Fruit fly (Drosophila melanogaster) whole organism, adult: Measurements from ENCODE around the gene Cdk2.
A peak's percentile ranks its signal among the peaks of the same experiment; 100 is the strongest.

Source experiments
- CG11617 ChIP-seq: fragments of 200-800 bp; sonication (Bioruptor generic); optimal IDR thresholded peaks from 2 replicates; lab custom pipeline; 2017; ENCODE audit warnings: mild to moderate bottlenecking, missing biosample characterization, missing genetic modification reagents, missing genetic modification characterization
- CG12768 ChIP-seq: fragments of 200-800 bp; sonication (Bioruptor generic); optimal IDR thresholded peaks from 2 replicates; lab custom pipeline; 2017; ENCODE audit warnings: missing biosample characterization, missing genetic modification characterization, mild to moderate bottlenecking, moderate library complexity, missing genetic modification reagents
- CG14711 ChIP-seq: fragments of 200-800 bp; sonication (Bioruptor generic); optimal IDR thresholded peaks from 2 replicates; lab custom pipeline; 2018; ENCODE audit warnings: missing biosample characterization, mild to moderate bottlenecking, missing genetic modification characterization, moderate library complexity
- CG1620 ChIP-seq: fragments of 200-800 bp; sonication (Bioruptor generic); optimal IDR thresholded peaks from 2 replicates; lab custom pipeline; 2016; ENCODE audit warnings: missing biosample characterization, missing genetic modification characterization
- CG33017 ChIP-seq: fragments of 200-800 bp; sonication (Bioruptor generic); optimal IDR thresholded peaks from 2 replicates; lab custom pipeline; 2018; ENCODE audit warnings: missing biosample characterization, mild to moderate bottlenecking, missing genetic modification characterization, moderate library complexity
- CG5204 ChIP-seq: fragments of 200-800 bp; sonication (Bioruptor generic); optimal IDR thresholded peaks from 2 replicates; lab custom pipeline; 2016; ENCODE audit warnings: missing biosample characterization, missing genetic modification characterization
- CG7045 ChIP-seq: fragments of 200-800 bp; sonication (Bioruptor generic); optimal IDR thresholded peaks from 2 replicates; lab custom pipeline; 2017; ENCODE audit warnings: missing biosample characterization, mild to moderate bottlenecking, missing genetic modification characterization
- CG7101 ChIP-seq: fragments of 200-800 bp; sonication (Bioruptor generic); optimal IDR thresholded peaks from 2 replicates; lab custom pipeline; 2018; ENCODE audit warnings: missing biosample characterization, mild to moderate bottlenecking, missing genetic modification characterization, moderate library complexity
- Clk ChIP-seq: fragments of 200-800 bp; sonication (Bioruptor generic); optimal IDR thresholded peaks from 2 replicates; lab custom pipeline; 2017; ENCODE audit warnings: missing biosample characterization, missing genetic modification characterization
- Crg-1 ChIP-seq: fragments of 200-800 bp; sonication (Bioruptor generic); optimal IDR thresholded peaks from 2 replicates; lab custom pipeline; 2016; ENCODE audit warnings: missing biosample characterization, missing genetic modification characterization
- Hr96 ChIP-seq: fragments of 200-800 bp; sonication (Bioruptor generic); optimal IDR thresholded peaks from 2 replicates; lab custom pipeline; 2016; ENCODE audit warnings: missing biosample characterization, missing genetic modification characterization
- Mnt ChIP-seq: fragments of 200-800 bp; sonication (Bioruptor generic); optimal IDR thresholded peaks from 2 replicates; lab custom pipeline; 2016; ENCODE audit warnings: missing biosample characterization, mild to moderate bottlenecking, missing genetic modification characterization
- bab1 ChIP-seq: fragments of 200-800 bp; sonication (Bioruptor generic); optimal IDR thresholded peaks from 3 replicates; lab custom pipeline; 2019; ENCODE audit warnings: missing biosample characterization, mild to moderate bottlenecking, missing genetic modification characterization, moderate library complexity
- cic ChIP-seq: fragments of 200-800 bp; sonication (Bioruptor generic); optimal IDR thresholded peaks from 2 replicates; lab custom pipeline; 2017; ENCODE audit warnings: missing biosample characterization, mild to moderate bottlenecking, missing genetic modification characterization, moderate library complexity
- cnc ChIP-seq, 2 experiments: fragments of >200 bp; optimal IDR thresholded peaks; 2 replicates each; lab custom pipeline; 2017
- kay ChIP-seq: fragments of 200-800 bp; sonication (Bioruptor generic); peaks from one replicate; lab custom pipeline; 2016; ENCODE audit warnings: missing biosample characterization, missing genetic modification characterization, borderline replicate concordance
- ovo ChIP-seq: fragments of 200-800 bp; sonication (Bioruptor generic); optimal IDR thresholded peaks from 2 replicates; lab custom pipeline; 2016; ENCODE audit warnings: missing biosample characterization, missing genetic modification characterization
- pad ChIP-seq: fragments of 200-800 bp; sonication (Bioruptor generic); optimal IDR thresholded peaks from 3 replicates; lab custom pipeline; 2017; ENCODE audit warnings: missing biosample characterization, missing genetic modification characterization, mild to moderate bottlenecking, moderate library complexity, missing genetic modification reagents
- tj ChIP-seq: fragments of 200-800 bp; sonication (Bioruptor generic); optimal IDR thresholded peaks from 3 replicates; lab custom pipeline; 2017; ENCODE audit warnings: missing biosample characterization, mild to moderate bottlenecking, missing genetic modification characterization, moderate library complexity
- toe ChIP-seq: fragments of 200-800 bp; sonication (Bioruptor generic); optimal IDR thresholded peaks from 2 replicates; lab custom pipeline; 2016; ENCODE audit warnings: missing biosample characterization, missing genetic modification characterization

The Cdk2 gene

DNA sequence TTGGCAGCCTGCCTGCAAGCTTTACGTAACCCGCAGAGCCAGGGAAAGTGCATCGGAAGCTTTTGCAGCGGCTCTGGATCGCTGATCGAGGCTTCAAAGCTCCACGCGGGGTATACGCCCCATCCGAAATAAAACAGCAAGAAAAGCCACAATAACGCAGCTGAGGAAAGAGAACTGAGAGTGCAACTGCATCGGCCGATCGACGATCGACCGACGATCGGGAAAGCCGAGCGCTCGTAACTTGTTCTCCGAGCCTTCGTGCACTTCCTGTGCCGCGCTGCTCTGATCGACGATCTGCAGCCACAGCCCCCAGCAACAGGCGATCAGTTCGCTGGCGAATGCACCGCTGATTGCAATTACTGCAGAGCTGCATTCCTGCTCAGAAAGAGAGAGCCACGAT lies 44.5 kb downstream of the Cdk2 start:
- no peak for TF ChIP-seq Crg-1 (GFP tag; lab: Kevin White, UChicago)
- peak; percentile 65 for TF ChIP-seq CG33017 (tag; lab: Kevin White, UChicago)
- TF ChIP-seq cic (GFP tag; lab: Kevin White, UChicago): peak; percentile 80
- no peak for TF ChIP-seq CG14711 (tag; lab: Kevin White, UChicago)
- peak; percentile 16 for TF ChIP-seq Mnt (GFP tag; lab: Kevin White, UChicago)
- no peak for TF ChIP-seq CG7045 (GFP tag; lab: Kevin White, UChicago)
- peak; percentile 67 for TF ChIP-seq CG12768
- no peak for TF ChIP-seq cnc (optimal IDR thresholded peaks at IDR 0.05; lab: Kevin White, UChicago)
- TF ChIP-seq Hr96 (GFP tag; lab: Kevin White, UChicago): peak; percentile 18
- TF ChIP-seq kay (GFP tag; lab: Kevin White, UChicago): peak; percentile 96
- TF ChIP-seq CG11617 (GFP tag; lab: Kevin White, UChicago): peak; percentile 36
- TF ChIP-seq toe: peak; percentile 18
- TF ChIP-seq Clk: peak; percentile 49
- peak; percentile 29 for TF ChIP-seq CG1620
- no peak for TF ChIP-seq CG5204 (GFP tag; lab: Kevin White, UChicago)
- TF ChIP-seq bab1 (GFP tag; lab: Kevin White, UChicago): peak; percentile 48
- TF ChIP-seq ovo (GFP tag; lab: Kevin White, UChicago): peak; percentile 44
- TF ChIP-seq pad (GFP tag; lab: Kevin White, UChicago): no peak
- peak; percentile 55 for TF ChIP-seq tj
- TF ChIP-seq CG7101 (tag; lab: Kevin White, UChicago): peak; percentile 32

DNA sequence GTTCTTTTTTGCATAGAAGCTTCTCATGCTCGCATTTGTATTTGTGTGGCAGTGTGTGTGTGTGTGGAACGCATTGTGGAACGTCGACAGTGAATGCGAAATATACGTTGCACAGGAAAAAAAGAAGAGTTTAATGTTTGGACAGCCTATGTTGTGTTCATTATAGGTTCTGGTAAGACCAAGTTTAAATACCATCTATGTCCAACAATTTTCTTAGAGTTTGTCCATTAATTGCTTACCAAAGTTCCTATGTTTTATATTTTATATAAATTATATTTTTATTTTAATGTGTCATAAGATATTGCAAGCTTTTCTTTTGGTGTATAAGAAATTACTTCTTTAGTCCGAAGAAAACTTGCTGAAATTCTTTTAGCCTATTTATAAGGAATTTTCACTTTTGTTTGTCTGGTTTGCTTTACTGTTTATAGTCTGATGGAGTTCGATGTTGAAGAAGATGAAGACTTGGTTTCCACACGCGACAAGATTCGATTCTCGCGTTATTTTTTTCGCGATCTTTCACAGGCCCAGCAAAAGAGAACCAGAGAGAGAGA lies 46.8 kb downstream of the Cdk2 start:
- TF ChIP-seq pad (GFP tag; lab: Kevin White, UChicago) (peak; percentile 24), Mnt (GFP tag; lab: Kevin White, UChicago) (no peak), CG12768 (peak; percentile 37), Crg-1 (GFP tag; lab: Kevin White, UChicago) (no peak), kay (GFP tag; lab: Kevin White, UChicago) (no peak), Hr96 (GFP tag; lab: Kevin White, UChicago) (no peak), CG1620 (no peak), CG7045 (GFP tag; lab: Kevin White, UChicago) (peak; percentile 71), CG14711 (tag; lab: Kevin White, UChicago) (peak; percentile 64), CG5204 (GFP tag; lab: Kevin White, UChicago) (no peak), CG7101 (tag; lab: Kevin White, UChicago) (peak; percentile 76), Clk (no peak), cnc (optimal IDR thresholded peaks at IDR 0.05; lab: Kevin White, UChicago) (no peak), CG11617 (GFP tag; lab: Kevin White, UChicago) (peak; percentile 52), toe (no peak), CG33017 (tag; lab: Kevin White, UChicago) (peak; percentile 76), ovo (GFP tag; lab: Kevin White, UChicago) (no peak), bab1 (GFP tag; lab: Kevin White, UChicago) (no peak), cic (GFP tag; lab: Kevin White, UChicago) (no peak)

DNA sequence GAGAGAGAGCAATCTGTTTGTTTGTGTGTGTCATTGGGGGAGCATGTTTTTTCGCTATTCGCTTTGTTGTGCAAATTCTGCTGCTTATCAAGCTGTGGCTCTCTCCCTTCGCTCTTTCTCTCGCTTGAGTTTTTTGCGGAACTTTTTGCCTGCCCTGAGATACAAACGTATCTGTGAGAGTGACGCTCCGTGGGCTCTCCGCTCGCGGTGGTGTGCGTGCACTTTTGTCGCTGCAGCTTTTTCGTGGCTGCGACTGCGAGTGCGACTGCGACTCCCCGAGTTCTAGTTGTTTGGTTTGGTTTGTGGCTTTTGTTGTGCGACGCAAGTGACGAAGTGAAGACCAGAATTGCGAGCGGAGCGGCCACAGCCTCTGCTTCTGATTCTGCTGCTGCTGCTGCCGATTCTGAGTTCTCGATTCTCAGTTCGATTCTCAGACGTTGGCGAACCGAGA lies 47.3 kb downstream of the Cdk2 start:
- TF ChIP-seq tj (peak; percentile 73), Clk (peak; percentile 72), CG14711 (tag; lab: Kevin White, UChicago) (peak; percentile 50), CG12768 (peak; percentile 80), pad (GFP tag; lab: Kevin White, UChicago) (no peak), cnc (optimal IDR thresholded peaks at IDR 0.05; lab: Kevin White, UChicago) (no peak), CG5204 (GFP tag; lab: Kevin White, UChicago) (no peak), CG7045 (GFP tag; lab: Kevin White, UChicago) (peak; percentile 31), CG7101 (tag; lab: Kevin White, UChicago) (peak; percentile 22), ovo (GFP tag; lab: Kevin White, UChicago) (peak; percentile 60), Hr96 (GFP tag; lab: Kevin White, UChicago) (peak; percentile 23), CG33017 (tag; lab: Kevin White, UChicago) (peak; percentile 66), CG1620 (no peak), Mnt (GFP tag; lab: Kevin White, UChicago) (peak; percentile 74), kay (GFP tag; lab: Kevin White, UChicago) (peak; percentile 96), bab1 (GFP tag; lab: Kevin White, UChicago) (peak; percentile 98), Crg-1 (GFP tag; lab: Kevin White, UChicago) (no peak), toe (peak; percentile 62), CG11617 (GFP tag; lab: Kevin White, UChicago) (no peak), cic (GFP tag; lab: Kevin White, UChicago) (peak; percentile 92)

DNA sequence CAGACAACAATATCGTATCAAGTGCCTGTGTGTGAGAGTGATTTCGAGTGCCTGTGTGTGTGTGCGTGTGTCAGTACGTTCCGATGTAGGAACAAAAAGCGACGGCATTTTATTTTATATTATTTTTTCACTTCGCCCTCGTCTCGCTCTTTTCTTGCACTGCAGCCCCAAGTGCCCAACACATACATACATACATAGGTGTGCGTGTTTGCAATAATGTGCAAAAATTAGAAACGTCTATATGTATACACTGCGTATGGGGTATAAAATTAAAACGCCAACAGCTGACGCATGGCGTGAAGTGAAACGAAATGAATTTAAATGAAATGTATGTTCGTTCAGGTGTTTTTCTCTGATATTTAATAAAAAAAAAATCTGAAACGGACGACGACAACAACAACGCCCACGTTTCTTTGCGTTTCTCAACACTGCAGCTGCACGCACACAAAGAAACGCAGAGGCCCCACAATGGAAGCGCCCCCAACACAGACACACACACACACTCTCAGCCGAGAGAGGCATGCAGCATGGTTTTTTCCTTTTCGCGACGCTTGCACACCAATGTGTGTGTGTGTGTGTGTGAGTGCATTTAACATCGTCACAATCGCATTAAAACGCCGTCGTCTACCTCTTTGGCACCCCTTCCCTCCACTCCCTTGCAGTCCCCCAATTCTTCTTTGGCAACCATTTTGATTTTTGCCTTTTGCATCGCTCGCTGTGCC lies 48.5 kb downstream of the Cdk2 start:
- no peak for TF ChIP-seq bab1 (GFP tag; lab: Kevin White, UChicago)
- TF ChIP-seq Clk: no peak
- TF ChIP-seq Mnt (GFP tag; lab: Kevin White, UChicago): peak; percentile 58
- peak; percentile 99 for TF ChIP-seq kay (GFP tag; lab: Kevin White, UChicago)
- peak; percentile 59 for TF ChIP-seq Crg-1 (GFP tag; lab: Kevin White, UChicago)
- peak; percentile 20 for TF ChIP-seq ovo (GFP tag; lab: Kevin White, UChicago)
- TF ChIP-seq Hr96 (GFP tag; lab: Kevin White, UChicago): no peak
- peak; percentile 40 for TF ChIP-seq pad (GFP tag; lab: Kevin White, UChicago)
- TF ChIP-seq tj: peak; percentile 60
- TF ChIP-seq CG5204 (GFP tag; lab: Kevin White, UChicago): peak; percentile 73
- TF ChIP-seq CG14711 (tag; lab: Kevin White, UChicago): peak; percentile 31
- TF ChIP-seq CG33017 (tag; lab: Kevin White, UChicago): peak; percentile 37
- TF ChIP-seq CG12768: peak; percentile 44
- peak; percentile 72 for TF ChIP-seq toe
- peak; percentile 28 for TF ChIP-seq CG7101 (tag; lab: Kevin White, UChicago)
- no peak for TF ChIP-seq cnc (optimal IDR thresholded peaks at IDR 0.05; lab: Kevin White, UChicago)
- peak; percentile 75 for TF ChIP-seq CG11617 (GFP tag; lab: Kevin White, UChicago)
- peak; percentile 36 for TF ChIP-seq cic (GFP tag; lab: Kevin White, UChicago)
- TF ChIP-seq CG1620: peak; percentile 24
- TF ChIP-seq CG7045 (GFP tag; lab: Kevin White, UChicago): peak; percentile 38
